Worm (Caenorhabditis elegans): ENCODE measurements around the gene T02G5.15.

Gene T02G5.15

DNA sequence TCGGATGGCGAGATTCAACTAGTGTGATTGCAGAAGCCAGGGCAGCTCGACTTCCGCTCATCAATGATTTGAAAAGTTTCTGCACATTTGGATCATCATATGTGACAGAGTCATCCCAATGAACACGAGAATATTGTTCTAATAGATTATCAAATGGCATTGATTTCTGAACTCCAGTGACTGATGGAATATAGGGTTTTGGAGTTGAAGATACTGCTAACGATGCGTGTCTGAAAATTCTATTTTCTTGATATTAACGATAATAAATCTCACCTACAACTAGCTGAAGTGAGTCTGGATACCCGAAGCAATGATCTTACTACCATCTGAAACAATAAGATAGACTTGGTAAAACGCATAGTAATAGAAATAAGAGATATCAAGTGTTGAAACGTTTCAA is 16.7 kb downstream of the T02G5.15 start, which contains the start of gene mmaa-1:
TSS of gene mmaa-1 (minus strand) at position 328 of the 400 bp plus-strand sequence.
- TF ChIP-seq ceh-82 (tag; optimal IDR thresholded peaks at IDR 0.05) = no peak
- TF ChIP-seq zfp-3 (GFP tag; conservative IDR thresholded peaks at IDR 0.05) = peak; percentile 85; the same call in 1 of the 2 replicates
- peak; percentile 54; the same call in 1 of the 2 replicates for TF ChIP-seq T26A8.4 (GFP tag; IDR thresholded peaks at IDR 0.05)
- peak; percentile 70 for TF ChIP-seq ama-1 (optimal IDR thresholded peaks at IDR 0.05)
- TF ChIP-seq hif-1 (tag; optimal IDR thresholded peaks at IDR 0.05) = peak in 1 of 2 experiments; percentile 1
- peak; percentile 42 for TF ChIP-seq lin-38 (GFP tag; IDR thresholded peaks at IDR 0.05)
- no peak for TF ChIP-seq nhr-77 (tag; optimal IDR thresholded peaks at IDR 0.05)
- TF ChIP-seq T20F7.1 (GFP tag; optimal IDR thresholded peaks at IDR 0.05) = peak; percentile 59
- TF ChIP-seq php-3 (GFP tag; IDR thresholded peaks at IDR 0.05) = no peak
- peak; percentile 44 for TF ChIP-seq dmd-6 (GFP tag; IDR thresholded peaks at IDR 0.05)
- TF ChIP-seq saeg-2 (GFP tag; IDR thresholded peaks at IDR 0.05) = 0 out of 2 replicates have a peak, but pooled peaks have one; percentile 66
- 0 out of 4 replicates have a peak, but pooled peaks of 1 of the 2 experiments have one; percentile 13 for TF ChIP-seq madf-5 (GFP tag; IDR thresholded peaks at IDR 0.05)
- no peak for TF ChIP-seq F44E2.7 (GFP tag; IDR thresholded peaks at IDR 0.05)

DNA sequence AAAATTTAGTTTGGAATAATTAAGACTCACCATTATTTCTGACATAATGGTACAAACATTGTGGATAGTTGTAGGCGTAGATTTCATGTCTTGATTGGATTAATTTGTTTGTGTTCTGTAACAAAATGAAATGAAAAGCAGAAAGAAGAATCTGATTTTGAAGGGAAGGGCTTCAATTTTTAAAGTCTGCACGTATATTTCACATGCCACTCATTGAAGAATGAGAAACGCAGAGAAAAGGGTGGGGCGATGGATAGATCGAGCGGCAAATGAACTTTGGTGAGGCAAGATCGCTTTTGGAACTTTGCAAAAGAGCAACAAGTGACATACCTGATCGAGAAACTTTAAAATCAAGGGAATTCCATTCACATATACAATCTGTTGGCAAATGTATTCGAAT is 18.2 kb downstream of the T02G5.15 start:
- no peak for TF ChIP-seq mdt-29 (GFP tag; IDR thresholded peaks at IDR 0.05)
- no peak for TF ChIP-seq nhr-6 (tag; optimal IDR thresholded peaks at IDR 0.05)
- TF ChIP-seq pha-4 (GFP tag; IDR thresholded peaks at IDR 0.05) = no peak
- no peak for TF ChIP-seq pha-4 (tag; optimal IDR thresholded peaks at IDR 0.05)
- TF ChIP-seq zip-2 (tag; optimal IDR thresholded peaks at IDR 0.05) = no peak
- no peak for TF ChIP-seq mep-1 (tag; optimal IDR thresholded peaks at IDR 0.05)
- TF ChIP-seq Y75B8A.6 (GFP tag; IDR thresholded peaks at IDR 0.05) = no peak
- TF ChIP-seq ceh-82 (tag; optimal IDR thresholded peaks at IDR 0.05) = no peak
- TF ChIP-seq cey-2 (tag; optimal IDR thresholded peaks at IDR 0.05; ENCODE audit: borderline replicate concordance, insufficient read depth) = no peak
- no peak for TF ChIP-seq ama-1 (optimal IDR thresholded peaks at IDR 0.05)
- TF ChIP-seq tag-97 (GFP tag; IDR thresholded peaks at IDR 0.05) = no peak
- peak; percentile 41 for TF ChIP-seq dmd-6 (GFP tag; IDR thresholded peaks at IDR 0.05)
- TF ChIP-seq ctbp-1 (GFP tag; IDR thresholded peaks at IDR 0.05) = no peak
- TF ChIP-seq lin-38 (GFP tag; IDR thresholded peaks at IDR 0.05) = no peak; the same call in 1 of the 2 replicates
- TF ChIP-seq zag-1 (tag; optimal IDR thresholded peaks at IDR 0.05) = no peak
- peak in 1 of 2 experiments; percentile 47 for TF ChIP-seq lsy-2 (tag; optimal IDR thresholded peaks at IDR 0.05)
- TF ChIP-seq hmg-1.1 (GFP tag; IDR thresholded peaks at IDR 0.05) = peak; percentile 14; the same call in 1 of the 2 replicates
- no peak for TF ChIP-seq Y48G9A.11 (GFP tag; IDR thresholded peaks at IDR 0.05)
- no peak for TF ChIP-seq nhr-76 (tag; optimal IDR thresholded peaks at IDR 0.05)
- TF ChIP-seq mes-2 (tag; optimal IDR thresholded peaks at IDR 0.05; ENCODE audit: poor library complexity, severe bottlenecking) = no peak
- no peak for TF ChIP-seq skn-1 (tag; optimal IDR thresholded peaks at IDR 0.05)
- peak; percentile 16 for TF ChIP-seq hlh-11 (tag; optimal IDR thresholded peaks at IDR 0.05)
- TF ChIP-seq hif-1 (tag; optimal IDR thresholded peaks at IDR 0.05) = peak in 1 of 2 experiments; percentile 99
- TF ChIP-seq Y5F2A.4 (GFP tag; optimal IDR thresholded peaks at IDR 0.05) = no peak
- TF ChIP-seq nhr-28 (tag; optimal IDR thresholded peaks at IDR 0.05) = peak; percentile 25
- no peak for TF ChIP-seq mxl-2 (GFP tag; conservative IDR thresholded peaks at IDR 0.05)
- TF ChIP-seq zfp-2 (tag; optimal IDR thresholded peaks at IDR 0.05) = no peak
- TF ChIP-seq dmd-9 (GFP tag; IDR thresholded peaks at IDR 0.05) = no peak
- no peak for TF ChIP-seq ceh-44 (GFP tag; IDR thresholded peaks at IDR 0.05)
- TF ChIP-seq spr-3 (GFP tag; optimal IDR thresholded peaks at IDR 0.05) = no peak
- TF ChIP-seq daf-16 (GFP tag; optimal IDR thresholded peaks at IDR 0.05) = no peak
- no peak for TF ChIP-seq daf-16 (tag; optimal IDR thresholded peaks at IDR 0.05)
- no peak for TF ChIP-seq nhr-102 (tag; optimal IDR thresholded peaks at IDR 0.05)
- TF ChIP-seq arid-1 (GFP tag; conservative IDR thresholded peaks at IDR 0.05) = no peak
- no peak for TF ChIP-seq tra-1 (GFP tag; IDR thresholded peaks at IDR 0.05)
- TF ChIP-seq mxl-3 (GFP tag; optimal IDR thresholded peaks at IDR 0.05) = no peak
